Fruit fly (Drosophila melanogaster): ENCODE data around the gene primo-1.

Gene primo-1

DNA sequence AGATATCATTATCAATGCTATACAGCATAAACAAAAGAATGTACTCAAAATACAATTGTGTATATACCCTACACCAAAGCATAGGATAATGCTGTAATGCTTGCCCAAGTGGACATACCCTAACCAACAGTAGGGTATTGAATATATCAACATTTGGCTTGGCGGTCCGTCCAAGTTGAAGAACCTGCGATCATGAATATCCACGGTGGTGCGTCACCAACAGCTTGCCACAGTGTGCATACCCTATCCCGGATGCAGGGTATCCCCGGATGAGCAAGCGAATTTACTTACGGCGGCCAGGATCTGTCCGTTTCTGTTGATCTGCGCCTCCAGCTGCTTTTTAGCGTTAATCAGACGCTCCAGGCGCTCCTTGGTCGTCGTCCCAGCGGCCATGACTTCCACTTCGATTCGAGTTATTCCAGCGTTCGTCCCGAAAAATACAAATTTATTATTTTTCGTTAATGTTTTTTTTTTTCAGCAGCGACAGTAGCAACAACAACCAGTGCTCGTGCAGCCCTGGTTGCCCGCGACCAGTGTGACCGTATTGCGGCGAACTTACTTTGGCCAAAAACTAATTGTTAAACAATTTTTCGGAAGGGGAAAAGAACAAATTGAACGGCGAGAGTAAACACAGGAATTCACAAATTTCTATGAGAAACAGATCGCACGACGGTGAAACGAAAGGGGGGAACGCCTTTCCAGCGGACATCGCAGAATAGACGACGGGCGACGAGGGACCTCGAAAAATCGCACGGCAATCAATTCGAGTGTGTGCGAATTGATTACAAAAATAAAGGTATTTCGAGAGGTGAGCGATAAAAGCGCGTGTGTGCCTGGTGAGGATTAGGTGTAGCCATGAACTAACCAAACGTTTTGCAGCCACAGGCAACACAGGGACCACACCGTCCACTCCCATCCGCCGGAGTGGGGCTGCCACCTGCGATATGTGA lies 35.2 kb downstream of the primo-1 start, which contains the start of the genes Lkb1 and CG9588 (continued):
- TF ChIP-seq CG8632 (GFP tag; optimal IDR thresholded peaks at IDR 0.05) = peak; percentile 61
- TF ChIP-seq topi (GFP tag; optimal IDR thresholded peaks at IDR 0.05) = peak; percentile 78
- peak; percentile 92 for TF ChIP-seq CG6163 (GFP tag; IDR thresholded peaks at IDR 0.05)
- TF ChIP-seq CG1621 (tag; optimal IDR thresholded peaks at IDR 0.05) = peak; percentile 85
- TF ChIP-seq CG10669 (GFP tag; optimal IDR thresholded peaks at IDR 0.05) = peak; percentile 73
- peak; percentile 92 for TF ChIP-seq eg (GFP tag; IDR thresholded peaks at IDR 0.05)
- no peak for TF ChIP-seq CG9139 (GFP tag; optimal IDR thresholded peaks at IDR 0.05)
- no peak for TF ChIP-seq fd85E (GFP tag; optimal IDR thresholded peaks at IDR 0.05)
- TF ChIP-seq CG32006 (GFP tag; optimal IDR thresholded peaks at IDR 0.05) = peak; percentile 81
- TF ChIP-seq Sox102F (GFP tag; optimal IDR thresholded peaks at IDR 0.05) = peak; percentile 71
- TF ChIP-seq CG6276 (GFP tag; optimal IDR thresholded peaks at IDR 0.05) = peak; percentile 10
- peak; percentile 79 for TF ChIP-seq lz (GFP tag; optimal IDR thresholded peaks at IDR 0.05)
- peak; percentile 75 for TF ChIP-seq CG8119 (GFP tag; IDR thresholded peaks at IDR 0.05)
- no peak for TF ChIP-seq fkh (GFP tag; optimal IDR thresholded peaks at IDR 0.05)
- peak; percentile 88 for TF ChIP-seq Eip78C (GFP tag)
- TF ChIP-seq CG3032 (tag; optimal IDR thresholded peaks at IDR 0.05) = peak; percentile 59
- peak; percentile 85 for TF ChIP-seq CG31627 (GFP tag; optimal IDR thresholded peaks at IDR 0.05)
- peak; percentile 83 for TF ChIP-seq esn (GFP tag; optimal IDR thresholded peaks at IDR 0.05)
- peak; percentile 62 for TF ChIP-seq Sox15 (GFP tag; optimal IDR thresholded peaks at IDR 0.05)
- peak; percentile 62 for TF ChIP-seq CG11902 (GFP tag; optimal IDR thresholded peaks at IDR 0.05)
- peak; percentile 19 to 51 for TF ChIP-seq ss (GFP tag; optimal IDR thresholded peaks at IDR 0.05)
- TF ChIP-seq Hr38 (GFP tag; optimal IDR thresholded peaks at IDR 0.05) = no peak
- peak; percentile 85 for TF ChIP-seq Hr39 (GFP tag; optimal IDR thresholded peaks at IDR 0.05)
- no peak for TF ChIP-seq Smox (GFP tag; optimal IDR thresholded peaks at IDR 0.05)
- no peak for TF ChIP-seq CG4318 (GFP tag; optimal IDR thresholded peaks at IDR 0.05)
- no peak for TF ChIP-seq OdsH (GFP tag; optimal IDR thresholded peaks at IDR 0.05)
- no peak for TF ChIP-seq dsx (GFP tag; optimal IDR thresholded peaks at IDR 0.05; ENCODE audit: poor library complexity, severe bottlenecking)

DNA sequence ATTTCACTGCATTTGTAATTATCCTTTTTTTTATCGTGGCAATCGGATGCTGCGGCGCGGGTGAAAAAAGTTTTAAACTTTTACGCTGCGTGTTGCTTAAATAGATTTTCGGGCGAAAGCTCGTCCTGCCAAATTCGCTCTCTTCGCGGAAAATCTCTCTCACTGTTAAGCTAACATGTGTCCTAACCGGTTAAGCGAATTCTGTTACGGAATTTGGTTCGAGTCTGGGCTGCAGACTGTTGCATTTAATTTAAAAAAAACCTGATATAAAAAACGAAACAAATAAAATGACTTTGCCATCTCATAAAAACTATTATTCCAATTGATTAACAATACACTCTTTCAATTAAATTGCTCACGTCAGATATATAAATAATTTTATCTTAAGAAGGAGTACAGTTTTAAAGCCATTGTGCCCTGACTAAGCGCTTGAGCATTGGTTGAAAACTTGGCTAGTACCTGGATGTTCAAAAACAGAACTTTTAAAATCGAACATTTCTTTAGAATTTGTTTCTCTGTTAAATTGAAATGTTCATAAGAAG lies 37.1 kb downstream of the primo-1 start, which contains the start of gene Task6:
Gene Task6 (minus strand): TSS at position 51 of the 542 bp plus-strand sequence.
- no peak for TF ChIP-seq CG10669 (GFP tag; optimal IDR thresholded peaks at IDR 0.05)

DNA sequence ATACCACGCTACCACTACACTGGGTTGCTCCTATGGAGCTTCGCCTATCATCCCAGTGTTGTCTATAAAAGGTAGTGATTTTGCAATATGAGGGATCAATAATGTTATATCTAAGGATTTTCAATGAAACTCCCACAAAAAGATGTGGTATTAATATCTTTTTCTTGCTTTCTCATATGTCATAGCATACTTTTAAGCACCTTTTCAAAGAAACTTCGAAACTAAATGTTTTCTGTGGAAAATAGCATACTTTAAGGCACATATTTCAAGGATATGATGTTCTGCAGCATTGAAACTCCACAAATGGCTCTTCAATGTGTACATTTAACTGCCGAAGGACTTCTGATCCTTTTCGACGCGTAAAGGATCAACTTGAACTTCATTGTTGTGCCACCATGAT lies 38.7 kb downstream of the primo-1 start:
- no peak for TF ChIP-seq eg (GFP tag; IDR thresholded peaks at IDR 0.05)
- TF ChIP-seq net (GFP tag; optimal IDR thresholded peaks at IDR 0.05) = no peak
- no peak for TF ChIP-seq CG11294 (GFP tag; IDR thresholded peaks at IDR 0.05)
- no peak for TF ChIP-seq CG9139 (GFP tag; optimal IDR thresholded peaks at IDR 0.05)
- TF ChIP-seq fd59A (GFP tag; optimal IDR thresholded peaks at IDR 0.05) = no peak
- no peak for TF ChIP-seq Eip78C (GFP tag)
- TF ChIP-seq fkh (GFP tag; optimal IDR thresholded peaks at IDR 0.05) = no peak
- TF ChIP-seq vri (GFP tag; optimal IDR thresholded peaks at IDR 0.05) = no peak
- TF ChIP-seq dac (GFP tag; optimal IDR thresholded peaks at IDR 0.05) = no peak
- no peak for TF ChIP-seq Smox (GFP tag; optimal IDR thresholded peaks at IDR 0.05)
- TF ChIP-seq pdm3 (GFP tag; optimal IDR thresholded peaks at IDR 0.05) = no peak
- TF ChIP-seq CG11902 (GFP tag; optimal IDR thresholded peaks at IDR 0.05) = no peak
- TF ChIP-seq CG6276 (GFP tag; optimal IDR thresholded peaks at IDR 0.05) = no peak
- no peak for TF ChIP-seq Met (GFP tag; optimal IDR thresholded peaks at IDR 0.05)
- no peak for TF ChIP-seq CG7368 (GFP tag; optimal IDR thresholded peaks at IDR 0.05)
- no peak for TF ChIP-seq Eip93F (GFP tag; optimal IDR thresholded peaks at IDR 0.05)
- TF ChIP-seq Hr4 (GFP tag; optimal IDR thresholded peaks at IDR 0.05) = no peak
- TF ChIP-seq Hr39 (GFP tag; optimal IDR thresholded peaks at IDR 0.05) = no peak
- no peak for TF ChIP-seq Lpt (GFP tag; optimal IDR thresholded peaks at IDR 0.05)
